Fruit fly (Drosophila melanogaster): Measurements from ENCODE around the gene CG8565.

The CG8565 gene

dm6 chrX:15857601-15858284 lies 20.1 kb downstream of the CG8565 start, which contains the start of the genes CG46440 and Myb (continued):
- TF ChIP-seq CG6854 (GFP tag; optimal IDR thresholded peaks at IDR 0.05) (no peak), her (GFP tag; optimal IDR thresholded peaks at IDR 0.05) (no peak), Sox102F (GFP tag; optimal IDR thresholded peaks at IDR 0.05) (no peak), Myb (GFP tag; optimal IDR thresholded peaks at IDR 0.05) (peak; percentile 73), CG13624 (GFP tag; optimal IDR thresholded peaks at IDR 0.05) (no peak), CG4707 (GFP tag; optimal IDR thresholded peaks at IDR 0.05) (no peak), sima (GFP tag; optimal IDR thresholded peaks at IDR 0.05) (no peak), CG11723 (GFP tag; optimal IDR thresholded peaks at IDR 0.05) (no peak), CG5953 (GFP tag; IDR thresholded peaks at IDR 0.05) (no peak), ind (GFP tag; optimal IDR thresholded peaks at IDR 0.05) (no peak), hkb (optimal IDR thresholded peaks at IDR 0.05) (no peak), hkb (GFP tag; IDR thresholded peaks at IDR 0.05) (0 out of 2 replicates have a peak, but pooled peaks have one; percentile 19), esg (GFP tag; conservative IDR thresholded peaks at IDR 0.05) (no peak), CG18619 (GFP tag; optimal IDR thresholded peaks at IDR 0.05) (no peak), CG10959 (GFP tag; IDR thresholded peaks at IDR 0.05) (no peak), fd64A (GFP tag; optimal IDR thresholded peaks at IDR 0.05) (no peak), CG2202 (tag; optimal IDR thresholded peaks at IDR 0.05) (no peak), Hr78 (GFP tag; optimal IDR thresholded peaks at IDR 0.05) (no peak), az2 (GFP tag; optimal IDR thresholded peaks at IDR 0.05) (no peak), CG13296 (GFP tag; optimal IDR thresholded peaks at IDR 0.05) (no peak), aop (GFP tag; IDR thresholded peaks at IDR 0.05) (no peak), CG11456 (GFP tag; IDR thresholded peaks at IDR 0.05) (no peak), CG2116 (GFP tag; optimal IDR thresholded peaks at IDR 0.05) (peak; percentile 96), Optix (GFP tag; IDR thresholded peaks at IDR 0.05) (no peak), CG2678 (tag; optimal IDR thresholded peaks at IDR 0.05) (no peak), CG9932 (GFP tag; IDR thresholded peaks at IDR 0.05) (no peak), HLH54F (GFP tag; optimal IDR thresholded peaks at IDR 0.05) (no peak), CTCF (GFP tag; optimal IDR thresholded peaks at IDR 0.05) (no peak), nerfin-1 (tag; optimal IDR thresholded peaks at IDR 0.05) (no peak), fd3F (GFP tag; optimal IDR thresholded peaks at IDR 0.05) (no peak), Poxn (GFP tag; IDR thresholded peaks at IDR 0.05) (no peak), CG3838 (GFP tag; optimal IDR thresholded peaks at IDR 0.05) (no peak), Hsf (GFP tag; optimal IDR thresholded peaks at IDR 0.05) (no peak), gce (GFP tag; IDR thresholded peaks at IDR 0.05) (no peak), Hr39 (optimal IDR thresholded peaks at IDR 0.05) (no peak), CG15696 (tag; optimal IDR thresholded peaks at IDR 0.05) (no peak), tup (GFP tag; optimal IDR thresholded peaks at IDR 0.05) (no peak), CkIIα-i1 (GFP tag; IDR thresholded peaks at IDR 0.05) (no peak), CG2875 (GFP tag; optimal IDR thresholded peaks at IDR 0.05) (no peak), CG12236 (GFP tag; optimal IDR thresholded peaks at IDR 0.05) (no peak), en (GFP tag; optimal IDR thresholded peaks at IDR 0.05) (no peak), CG9437 (GFP tag; optimal IDR thresholded peaks at IDR 0.05) (no peak), Dbx (GFP tag; IDR thresholded peaks at IDR 0.05) (no peak), Ada2b (GFP tag; IDR thresholded peaks at IDR 0.05) (no peak), vnd (GFP tag; IDR thresholded peaks at IDR 0.05; ENCODE audit: partially characterized antibody) (peak; percentile 83), zen (tag; optimal IDR thresholded peaks at IDR 0.05) (no peak), CG11085 (GFP tag; IDR thresholded peaks at IDR 0.05) (no peak), CG6175 (GFP tag; IDR thresholded peaks at IDR 0.05) (no peak), Side (GFP tag; optimal IDR thresholded peaks at IDR 0.05) (no peak), CG3065 (GFP tag; optimal IDR thresholded peaks at IDR 0.05) (no peak), phol (tag; optimal IDR thresholded peaks at IDR 0.05) (peak; percentile 9), Hand (GFP tag; optimal IDR thresholded peaks at IDR 0.05) (no peak), jumu (GFP tag; optimal IDR thresholded peaks at IDR 0.05) (no peak)

All from whole organism, embryonic.